Worm (Caenorhabditis elegans) whole organism, L3 larva: ENCODE measurements around the gene acp-2.

Experiments
- aly-2 ChIP-seq: fragments of 150-350 bp; optimal IDR thresholded peaks from 2 replicates; lab custom pipeline; 2014; ENCODE audit warnings: missing biosample characterization, missing genetic modification characterization
- daf-12 ChIP-seq: fragments of 150-350 bp; optimal IDR thresholded peaks from 2 replicates; lab custom pipeline; 2014; ENCODE audit warnings: missing biosample characterization, missing genetic modification reagents, missing genetic modification characterization
- fkh-10 ChIP-seq: sonication (generic microtip); optimal IDR thresholded peaks from 2 replicates; lab custom pipeline; 2017; ENCODE audit warnings: missing biosample characterization, missing genetic modification reagents, missing genetic modification characterization
- mdl-1 ChIP-seq: fragments of 150-350 bp; optimal IDR thresholded peaks from 2 replicates; lab custom pipeline; 2014; ENCODE audit warnings: missing biosample characterization, missing genetic modification characterization
- pqm-1 ChIP-seq: fragments of 150-350 bp; optimal IDR thresholded peaks from 2 replicates; lab custom pipeline; 2017; ENCODE audit warnings: missing biosample characterization, missing genetic modification characterization, inconsistent platforms
- snpc-4 ChIP-seq: fragments of 150-350 bp; optimal IDR thresholded peaks from 2 replicates; lab custom pipeline; 2014; ENCODE audit warnings: missing biosample characterization, missing genetic modification characterization
- unc-62 ChIP-seq: fragments of 150-350 bp; sonication (generic microtip); optimal IDR thresholded peaks from 4 replicates; lab custom pipeline; 2014; ENCODE audit warnings: missing biosample characterization, missing genetic modification reagents, missing genetic modification characterization
- ztf-11 ChIP-seq: fragments of 150-350 bp; optimal IDR thresholded peaks from 2 replicates; lab custom pipeline; 2014; ENCODE audit warnings: missing biosample characterization, missing genetic modification characterization

DNA sequence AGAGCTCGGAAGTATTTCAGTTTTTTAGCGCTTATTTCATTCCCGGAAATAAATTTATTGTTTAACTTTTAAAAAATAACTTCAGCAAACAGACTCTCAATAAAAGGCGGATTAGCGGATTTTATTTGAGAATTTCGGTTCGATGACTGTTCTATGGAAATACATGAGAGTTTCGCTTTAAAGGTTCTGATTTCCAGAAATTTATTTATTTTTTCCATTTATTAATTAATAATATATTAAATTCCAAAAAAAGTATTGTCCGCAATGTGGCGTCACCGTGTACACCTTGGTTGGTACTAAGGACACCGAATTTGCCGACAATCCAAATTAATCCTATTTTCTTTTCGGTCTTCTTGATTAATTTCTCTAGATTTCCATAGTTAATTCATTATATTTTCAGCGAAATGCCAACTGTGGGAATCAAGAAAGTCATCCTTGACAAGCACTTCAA lies 32.6 kb upstream of the acp-2 start, which contains the start of gene fars-3:
- TF ChIP-seq pqm-1: no peak
- TF ChIP-seq unc-62: no peak
- TF ChIP-seq ztf-11: no peak
- TF ChIP-seq daf-12 (tag; lab: Kevin White, UChicago): no peak
- no peak for TF ChIP-seq mdl-1 (tag; lab: Kevin White, UChicago)
- no peak for TF ChIP-seq aly-2 (tag; lab: Kevin White, UChicago)
- no peak for TF ChIP-seq snpc-4
- TF ChIP-seq fkh-10: no peak
